Fruit fly (Drosophila melanogaster) whole organism, embryonic: ENCODE measurements around the gene CG10337.

Experiments used
- Aef1 ChIP-seq: fragments of 200-800 bp; sonication (Bioruptor generic); IDR thresholded peaks from 3 replicates; pipeline ENCODE4 v1.3.6; 2022; ENCODE audit warnings: missing biosample characterization, missing genetic modification characterization
- Atf3 ChIP-seq: fragments of 200-800 bp; sonication (Bioruptor generic); optimal IDR thresholded peaks from 3 replicates; lab custom pipeline; 2016; ENCODE audit warnings: missing biosample characterization, missing genetic modification characterization
- CG10366 ChIP-seq: fragments of 200-800 bp; sonication (Bioruptor generic); IDR thresholded peaks from 2 replicates; pipeline ENCODE4 v1.3.6; 2022; ENCODE audit warnings: missing biosample characterization, missing genetic modification characterization
- CG11398 ChIP-seq: fragments of 200-800 bp; sonication (Bioruptor generic); optimal IDR thresholded peaks from 2 replicates; lab custom pipeline; 2016; ENCODE audit warnings: missing biosample characterization, missing genetic modification characterization
- CG11695 ChIP-seq: fragments of 200-800 bp; sonication (Bioruptor generic); IDR thresholded peaks from 3 replicates; pipeline ENCODE4 v1.3.6; 2022; ENCODE audit warnings: missing biosample characterization, missing genetic modification characterization
- CG11723 ChIP-seq: fragments of 200-800 bp; sonication (Bioruptor generic); optimal IDR thresholded peaks from 2 replicates; lab custom pipeline; 2017; ENCODE audit warnings: missing biosample characterization, mild to moderate bottlenecking, missing genetic modification characterization
- CG12104 ChIP-seq: fragments of 200-800 bp; sonication (Bioruptor generic); optimal IDR thresholded peaks from 3 replicates; lab custom pipeline; 2016; ENCODE audit warnings: missing biosample characterization, missing genetic modification characterization
- CG12659 ChIP-seq: fragments of 200-800 bp; sonication (Bioruptor generic); optimal IDR thresholded peaks from 3 replicates; lab custom pipeline; 2017; ENCODE audit warnings: mild to moderate bottlenecking, missing biosample characterization, missing genetic modification reagents, missing genetic modification characterization
- CG13123 ChIP-seq: fragments of 200-800 bp; sonication (Bioruptor generic); optimal IDR thresholded peaks from 2 replicates; lab custom pipeline; 2016; ENCODE audit warnings: missing biosample characterization, missing genetic modification characterization
- CG14965 ChIP-seq: fragments of 200-800 bp; sonication (Bioruptor generic); optimal IDR thresholded peaks from 2 replicates; lab custom pipeline; 2016; ENCODE audit warnings: missing biosample characterization, missing genetic modification characterization, borderline replicate concordance
- CG15269 ChIP-seq: fragments of 200-800 bp; sonication (Bioruptor generic); optimal IDR thresholded peaks from 2 replicates; lab custom pipeline; 2018; ENCODE audit warnings: missing biosample characterization, mild to moderate bottlenecking, missing genetic modification characterization, moderate library complexity
- CG1603 ChIP-seq: fragments of 200-800 bp; sonication (Bioruptor generic); optimal IDR thresholded peaks from 2 replicates; lab custom pipeline; 2019; ENCODE audit warnings: missing biosample characterization, mild to moderate bottlenecking, missing genetic modification characterization, moderate library complexity
- CG1647 ChIP-seq: fragments of 200-800 bp; sonication (Bioruptor generic); optimal IDR thresholded peaks from 3 replicates; lab custom pipeline; 2016; ENCODE audit warnings: missing biosample characterization, missing genetic modification characterization
- CG16813 ChIP-seq: fragments of 200-800 bp; sonication (Bioruptor generic); IDR thresholded peaks from 3 replicates; pipeline ENCODE4 v1.3.6; 2022; ENCODE audit warnings: missing biosample characterization, missing genetic modification characterization; ENCODE audit not compliant: partially characterized antibody
- CG17912 ChIP-seq: fragments of 200-800 bp; sonication (Bioruptor generic); optimal IDR thresholded peaks from 2 replicates; lab custom pipeline; 2018; ENCODE audit warnings: missing biosample characterization, mild to moderate bottlenecking, missing genetic modification characterization
- CG31441 ChIP-seq: fragments of 200-800 bp; sonication (Bioruptor generic); IDR thresholded peaks from 2 replicates; pipeline ENCODE4 v1.3.6; 2022; ENCODE audit warnings: missing biosample characterization, missing genetic modification characterization
- CG3407 ChIP-seq: fragments of 200-800 bp; sonication (Bioruptor generic); optimal IDR thresholded peaks from 2 replicates; lab custom pipeline; 2018; ENCODE audit warnings: missing biosample characterization, mild to moderate bottlenecking, missing genetic modification characterization
- CG34376 ChIP-seq: fragments of 200-800 bp; sonication (Bioruptor generic); optimal IDR thresholded peaks from 2 replicates; lab custom pipeline; 2018; ENCODE audit warnings: missing biosample characterization, mild to moderate bottlenecking, missing genetic modification characterization
- CG43689 ChIP-seq: fragments of 200-800 bp; sonication (Bioruptor generic); IDR thresholded peaks from 2 replicates; pipeline ENCODE4 v1.3.6; 2022; ENCODE audit warnings: missing biosample characterization, missing genetic modification characterization
- CG4617 ChIP-seq: fragments of 200-800 bp; sonication (Bioruptor generic); optimal IDR thresholded peaks from 3 replicates; lab custom pipeline; 2016; ENCODE audit warnings: missing biosample characterization, missing genetic modification characterization, borderline replicate concordance
- CG4820 ChIP-seq: fragments of 200-800 bp; sonication (Bioruptor generic); optimal IDR thresholded peaks from 3 replicates; lab custom pipeline; 2016; ENCODE audit warnings: missing biosample characterization, missing genetic modification characterization
- CG5245 ChIP-seq: fragments of 200-800 bp; sonication (Bioruptor generic); optimal IDR thresholded peaks from 3 replicates; lab custom pipeline; 2016; ENCODE audit warnings: missing biosample characterization, missing genetic modification characterization
- CG8924 ChIP-seq: fragments of 200-800 bp; optimal IDR thresholded peaks from 3 replicates; lab custom pipeline; 2019; ENCODE audit warnings: missing biosample characterization, mild to moderate bottlenecking, missing genetic modification characterization, moderate library complexity
- CG9609 ChIP-seq: fragments of 200-800 bp; sonication (Bioruptor generic); optimal IDR thresholded peaks from 3 replicates; lab custom pipeline; 2016; ENCODE audit warnings: missing biosample characterization, missing genetic modification characterization
- D19B ChIP-seq: fragments of 200-800 bp; sonication (Bioruptor generic); optimal IDR thresholded peaks from 2 replicates; lab custom pipeline; 2017; ENCODE audit warnings: missing biosample characterization, mild to moderate bottlenecking, missing genetic modification characterization
- Fer2 ChIP-seq: fragments of 200-800 bp; sonication (Bioruptor generic); optimal IDR thresholded peaks from 2 replicates; lab custom pipeline; 2018; ENCODE audit warnings: missing biosample characterization, mild to moderate bottlenecking, missing genetic modification characterization, moderate library complexity
- HLH3B ChIP-seq: fragments of 200-800 bp; sonication (Bioruptor generic); IDR thresholded peaks from 2 replicates; pipeline ENCODE4 v1.3.6; 2022; ENCODE audit warnings: missing biosample characterization, missing genetic modification characterization
- Hr51 ChIP-seq, 2 experiments: fragments of 200-800 bp; sonication (Bioruptor generic); optimal IDR thresholded peaks; 2 replicates in 1 of 2; 3 replicates in 1 of 2; lab custom pipeline; 2016 to 2018; ENCODE audit warnings: missing biosample characterization in 2 of 2, missing genetic modification characterization in 2 of 2, mild to moderate bottlenecking in 1 of 2, moderate library complexity in 1 of 2
- Mrtf ChIP-seq: fragments of 200-800 bp; sonication (Bioruptor generic); IDR thresholded peaks from 3 replicates; pipeline ENCODE4 v1.3.6; 2022; ENCODE audit warnings: missing biosample characterization, missing genetic modification characterization
- NC2β ChIP-seq: fragments of 200-800 bp; sonication (Bioruptor generic); optimal IDR thresholded peaks from 2 replicates; lab custom pipeline; 2016; ENCODE audit warnings: missing biosample characterization, missing genetic modification characterization
- Nf-YA ChIP-seq: fragments of 200-800 bp; sonication (Bioruptor generic); IDR thresholded peaks from 2 replicates; pipeline ENCODE4 v1.3.6; 2022; ENCODE audit warnings: missing biosample characterization, missing genetic modification characterization
- Ravus ChIP-seq: fragments of 200-800 bp; sonication (Bioruptor generic); IDR thresholded peaks from 2 replicates; pipeline ENCODE4 v1.3.6; 2022; ENCODE audit warnings: missing biosample characterization, missing genetic modification characterization
- Scr ChIP-seq: fragments of 200-800 bp; sonication (Bioruptor generic); IDR thresholded peaks from 2 replicates; pipeline ENCODE4 v1.3.6; 2022; ENCODE audit warnings: missing biosample characterization, missing genetic modification characterization; ENCODE audit not compliant: partially characterized antibody
- Sox102F ChIP-seq: fragments of 200-800 bp; sonication (Bioruptor generic); optimal IDR thresholded peaks from 2 replicates; lab custom pipeline; 2018; ENCODE audit warnings: missing biosample characterization, mild to moderate bottlenecking, missing genetic modification characterization, moderate library complexity
- Tbp ChIP-seq: fragments of >200 bp; optimal IDR thresholded peaks from 2 replicates; lab custom pipeline; 2018; ENCODE audit warnings: missing biosample characterization, missing genetic modification characterization
- Xrp1 ChIP-seq: fragments of 200-800 bp; sonication (Bioruptor generic); IDR thresholded peaks from 2 replicates; pipeline ENCODE4 v1.3.6; 2022; ENCODE audit warnings: missing biosample characterization, missing genetic modification characterization
- br ChIP-seq: fragments of >200 bp; optimal IDR thresholded peaks from 2 replicates; lab custom pipeline; 2017
- bsh ChIP-seq, 2 experiments: fragments of 200-800 bp; sonication (Bioruptor generic); optimal IDR thresholded peaks; 2 replicates each; lab custom pipeline; 2017 to 2018; ENCODE audit warnings: mild to moderate bottlenecking in 2 of 2, missing biosample characterization in 2 of 2, missing genetic modification characterization in 2 of 2, moderate library complexity in 1 of 2
- eyg ChIP-seq: fragments of 200-800 bp; sonication (Bioruptor generic); optimal IDR thresholded peaks from 3 replicates; lab custom pipeline; 2016; ENCODE audit warnings: missing biosample characterization, missing genetic modification characterization
- fd96Cb ChIP-seq: fragments of 200-800 bp; sonication (Bioruptor generic); optimal IDR thresholded peaks from 2 replicates; lab custom pipeline; 2018; ENCODE audit warnings: missing biosample characterization, mild to moderate bottlenecking, missing genetic modification characterization, moderate library complexity
- gcm ChIP-seq: fragments of 200-800 bp; sonication (Bioruptor generic); optimal IDR thresholded peaks from 2 replicates; lab custom pipeline; 2019; ENCODE audit warnings: missing biosample characterization, mild to moderate bottlenecking, missing genetic modification characterization, moderate library complexity
- her ChIP-seq: fragments of 200-800 bp; sonication (Bioruptor generic); optimal IDR thresholded peaks from 2 replicates; lab custom pipeline; 2016; ENCODE audit warnings: missing biosample characterization, missing genetic modification characterization
- insv ChIP-seq, 2 experiments: fragments of 200-800 bp; sonication (Bioruptor generic); optimal IDR thresholded peaks; 3 replicates each; lab custom pipeline; 2016 to 2018; ENCODE audit warnings: missing biosample characterization in 2 of 2, missing genetic modification characterization in 2 of 2
- inv ChIP-seq: fragments of 200-800 bp; sonication (Bioruptor generic); IDR thresholded peaks from 2 replicates; pipeline ENCODE4 v1.3.6; 2022; ENCODE audit warnings: missing biosample characterization, missing genetic modification characterization; ENCODE audit not compliant: partially characterized antibody
- lmd ChIP-seq: fragments of 200-800 bp; sonication (Bioruptor generic); IDR thresholded peaks from 2 replicates; pipeline ENCODE4 v1.3.6; 2022; ENCODE audit warnings: missing biosample characterization, missing genetic modification characterization
- lov ChIP-seq, 2 experiments: fragments of 200-800 bp in 1 of 2; fragments of >200 bp in 1 of 2; sonication (Bioruptor generic) in 1 of 2; IDR thresholded peaks in 1 of 2; optimal IDR thresholded peaks in 1 of 2; 2 replicates in 1 of 2; 3 replicates in 1 of 2; pipeline versions ENCODE4 v1.3.6 to Lab custom; 2017 to 2022; ENCODE audit warnings: missing biosample characterization in 1 of 2, missing genetic modification characterization in 1 of 2
- pfk ChIP-seq: fragments of 200-800 bp; sonication (Bioruptor generic); optimal IDR thresholded peaks from 2 replicates; lab custom pipeline; 2018; ENCODE audit warnings: missing biosample characterization, mild to moderate bottlenecking, missing genetic modification characterization, moderate library complexity
- sima ChIP-seq: fragments of 200-800 bp; sonication (Bioruptor generic); optimal IDR thresholded peaks from 2 replicates; lab custom pipeline; 2016; ENCODE audit warnings: missing biosample characterization, missing genetic modification characterization
- sna ChIP-seq: fragments of 200-800 bp; sonication (Bioruptor generic); IDR thresholded peaks from 2 replicates; pipeline ENCODE4 v1.3.6; 2022; ENCODE audit warnings: missing biosample characterization, missing genetic modification characterization; ENCODE audit not compliant: partially characterized antibody
- sqz ChIP-seq: fragments of 200-800 bp; sonication (Bioruptor generic); optimal IDR thresholded peaks from 3 replicates; lab custom pipeline; 2018; ENCODE audit warnings: missing biosample characterization, mild to moderate bottlenecking, missing genetic modification characterization
- tio ChIP-seq: fragments of 200-800 bp; sonication (Bioruptor generic); optimal IDR thresholded peaks from 2 replicates; lab custom pipeline; 2017; ENCODE audit warnings: missing biosample characterization, missing genetic modification characterization, inconsistent platforms

Gene CG10337

DNA sequence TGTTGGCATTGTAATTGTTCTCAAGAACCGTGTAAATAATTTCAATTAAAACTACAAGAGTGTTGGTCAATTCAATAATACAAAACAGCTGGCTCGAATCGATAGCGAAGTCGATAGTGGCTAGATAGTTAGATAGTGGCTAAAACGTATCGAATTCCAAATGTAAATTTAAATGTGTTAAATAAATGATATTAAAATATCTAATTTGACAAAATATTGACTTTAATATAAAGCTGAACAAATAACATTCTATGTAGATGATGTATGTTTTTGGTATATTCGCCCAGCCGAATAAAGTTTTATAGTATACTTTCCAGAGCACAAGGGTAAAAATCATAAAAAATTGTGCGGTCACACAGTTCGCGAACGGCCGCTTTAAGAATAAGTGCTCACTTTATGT lies 20.4 kb downstream of the CG10337 start, which contains the start of the genes Dpm1 and CG10137 (continued):
- peak; percentile 34 for TF ChIP-seq CG1603 (tag; lab: Kevin White, UChicago)
- no peak for TF ChIP-seq Hr51 (GFP tag; optimal IDR thresholded peaks at IDR 0.05; lab: Kevin White, UChicago)
- no peak for TF ChIP-seq Xrp1 (GFP tag; lab: Robert Waterston, UW)
- peak; percentile 52; the same call in 2 of the 3 replicates for TF ChIP-seq CG16813 (GFP tag; lab: Robert Waterston, UW)
- TF ChIP-seq Nf-YA (GFP tag; lab: Robert Waterston, UW): no peak
- peak; percentile 82 for TF ChIP-seq CG12659 (GFP tag; lab: Kevin White, UChicago)
- TF ChIP-seq CG3407: no peak
- TF ChIP-seq CG34376 (GFP tag; lab: Kevin White, UChicago): no peak
- TF ChIP-seq Sox102F (GFP tag; lab: Kevin White, UChicago): no peak
- TF ChIP-seq sima (GFP tag; lab: Kevin White, UChicago): no peak
- TF ChIP-seq NC2β (GFP tag; lab: Kevin White, UChicago): no peak
- no peak for TF ChIP-seq eyg (GFP tag; lab: Kevin White, UChicago)
- no peak for TF ChIP-seq pfk
- no peak for TF ChIP-seq CG9609 (GFP tag; lab: Kevin White, UChicago)
- peak; percentile 40; the same call in 1 of the 2 replicates for TF ChIP-seq inv (GFP tag; lab: Robert Waterston, UW)
- no peak for TF ChIP-seq bsh (GFP tag; optimal IDR thresholded peaks at IDR 0.05; lab: Kevin White, UChicago)
- TF ChIP-seq lov (optimal IDR thresholded peaks at IDR 0.05; lab: Kevin White, UChicago): no peak
- TF ChIP-seq lov (GFP tag; IDR thresholded peaks at IDR 0.05; lab: Robert Waterston, UW): no peak
- no peak for TF ChIP-seq br (lab: Kevin White, UChicago)
- TF ChIP-seq CG11398 (GFP tag; lab: Kevin White, UChicago): no peak
- TF ChIP-seq CG14965 (GFP tag; lab: Kevin White, UChicago): no peak
- no peak for TF ChIP-seq CG4820 (GFP tag; lab: Kevin White, UChicago)
- no peak for TF ChIP-seq tio (GFP tag; lab: Kevin White, UChicago)
- TF ChIP-seq CG4617: peak; percentile 56
- no peak for TF ChIP-seq CG13123 (GFP tag; lab: Kevin White, UChicago)
- no peak for TF ChIP-seq CG11723 (GFP tag; lab: Kevin White, UChicago)
- no peak for TF ChIP-seq fd96Cb (tag; lab: Kevin White, UChicago)
- TF ChIP-seq D19B (GFP tag; lab: Kevin White, UChicago): no peak
- no peak for TF ChIP-seq Atf3
- TF ChIP-seq CG5245 (GFP tag; lab: Kevin White, UChicago): no peak
- no peak for TF ChIP-seq CG17912 (GFP tag; lab: Kevin White, UChicago)
- TF ChIP-seq sqz: no peak
- no peak for TF ChIP-seq her (GFP tag; lab: Kevin White, UChicago)
- TF ChIP-seq CG15269: no peak
- TF ChIP-seq CG43689 (GFP tag; lab: Robert Waterston, UW): no peak
- TF ChIP-seq sna (GFP tag; lab: Robert Waterston, UW): peak; percentile 49; the same call in 1 of the 2 replicates
- TF ChIP-seq Aef1: no peak
- no peak for TF ChIP-seq HLH3B (GFP tag; lab: Robert Waterston, UW)
- no peak for TF ChIP-seq CG31441 (GFP tag; lab: Robert Waterston, UW)
- no peak for TF ChIP-seq CG10366 (GFP tag; lab: Robert Waterston, UW)
- no peak for TF ChIP-seq lmd (GFP tag; lab: Robert Waterston, UW)
- TF ChIP-seq Mrtf: no peak
- TF ChIP-seq CG1647 (GFP tag; lab: Kevin White, UChicago): no peak
- no peak for TF ChIP-seq CG12104 (GFP tag; lab: Kevin White, UChicago)
- peak; percentile 20 for TF ChIP-seq CG8924
- no peak for TF ChIP-seq Fer2
- no peak for TF ChIP-seq Tbp (GFP tag; lab: Kevin White, UChicago)
- no peak for TF ChIP-seq gcm (GFP tag; lab: Kevin White, UChicago)
- TF ChIP-seq CG11695 (GFP tag; lab: Robert Waterston, UW): no peak
- TF ChIP-seq Ravus (GFP tag; lab: Robert Waterston, UW): no peak
- no peak for TF ChIP-seq insv (GFP tag; optimal IDR thresholded peaks at IDR 0.05; lab: Kevin White, UChicago)
- TF ChIP-seq Scr: peak; percentile 81
